Worm (Caenorhabditis elegans): ENCODE data around the gene nhr-223.

nhr-223 gene

ce11 chrV:15776651-15777050, 19.5 kb upstream of the nhr-223 start, which contains the start of gene nhr-283:
nhr-283 (minus strand) TSS chrV:15776751.
- no peak for TF ChIP-seq rnt-1 (tag; optimal IDR thresholded peaks at IDR 0.05)
- no peak for TF ChIP-seq fkh-6 (tag; optimal IDR thresholded peaks at IDR 0.05)
- TF ChIP-seq pha-4 (tag; optimal IDR thresholded peaks at IDR 0.05): no peak
- no peak for TF ChIP-seq nhr-11 (tag; optimal IDR thresholded peaks at IDR 0.05)
- TF ChIP-seq hlh-30 (tag; optimal IDR thresholded peaks at IDR 0.05; ENCODE audit: insufficient read depth): no peak
- no peak for TF ChIP-seq ceh-14 (tag; optimal IDR thresholded peaks at IDR 0.05)
- TF ChIP-seq pqm-1 (tag; optimal IDR thresholded peaks at IDR 0.05): no peak
- TF ChIP-seq ceh-19 (GFP tag; optimal IDR thresholded peaks at IDR 0.05): no peak

ce11 chrV:15779128-15779729, 17.0 kb upstream of the nhr-223 start, which contains the start of the genes nhr-285 and irld-52:
nhr-285 (minus strand) TSS chrV:15779228.
irld-52 (plus strand) TSS chrV:15779679.
- TF ChIP-seq sox-4 (tag; optimal IDR thresholded peaks at IDR 0.05): no peak
- TF ChIP-seq lim-6 (tag; optimal IDR thresholded peaks at IDR 0.05): no peak
- TF ChIP-seq pqm-1 (tag; optimal IDR thresholded peaks at IDR 0.05): no peak
- TF ChIP-seq mec-3 (tag; optimal IDR thresholded peaks at IDR 0.05; ENCODE audit: borderline replicate concordance): no peak
- TF ChIP-seq syd-9 (tag; optimal IDR thresholded peaks at IDR 0.05): no peak
- TF ChIP-seq ceh-22 (tag; optimal IDR thresholded peaks at IDR 0.05): no peak
- TF ChIP-seq pag-3 (tag; optimal IDR thresholded peaks at IDR 0.05; ENCODE audit: borderline replicate concordance): no peak
- no peak for TF ChIP-seq sox-2 (GFP tag; IDR thresholded peaks at IDR 0.05)
- TF ChIP-seq ttx-3 (tag; optimal IDR thresholded peaks at IDR 0.05): no peak
- no peak for TF ChIP-seq tbx-7 (tag; optimal IDR thresholded peaks at IDR 0.05)
- TF ChIP-seq zip-5 (tag; optimal IDR thresholded peaks at IDR 0.05): no peak
- TF ChIP-seq hlh-15 (tag; optimal IDR thresholded peaks at IDR 0.05): no peak
- no peak for TF ChIP-seq T23F11.4 (GFP tag; optimal IDR thresholded peaks at IDR 0.05)

DNA sequence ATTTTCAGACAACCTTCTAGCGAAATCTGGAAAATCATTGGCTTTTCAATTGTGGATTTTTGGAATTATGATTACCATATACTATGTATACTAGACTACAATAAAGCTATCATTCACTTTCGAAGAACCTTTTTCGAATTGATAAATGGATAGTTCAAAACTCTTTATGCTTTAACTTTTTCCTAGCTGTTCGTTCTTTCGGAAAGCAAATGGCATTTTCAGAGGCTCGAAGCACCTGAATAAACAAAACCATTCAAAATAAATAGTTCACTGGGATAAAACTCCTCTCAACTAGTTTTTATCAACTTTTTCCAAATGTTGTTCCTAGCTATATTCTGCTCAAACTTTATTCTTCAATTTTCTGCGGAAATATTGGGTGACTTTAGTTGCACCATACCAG, 15.1 kb upstream of the nhr-223 start, which contains the start of gene T26E4.2:
T26E4.2 (plus strand) TSS at position 301 of the 400 bp plus-strand sequence.
- no peak for TF ChIP-seq unc-42 (tag; optimal IDR thresholded peaks at IDR 0.05)
- no peak for TF ChIP-seq mec-3 (tag; optimal IDR thresholded peaks at IDR 0.05; ENCODE audit: borderline replicate concordance)

DNA sequence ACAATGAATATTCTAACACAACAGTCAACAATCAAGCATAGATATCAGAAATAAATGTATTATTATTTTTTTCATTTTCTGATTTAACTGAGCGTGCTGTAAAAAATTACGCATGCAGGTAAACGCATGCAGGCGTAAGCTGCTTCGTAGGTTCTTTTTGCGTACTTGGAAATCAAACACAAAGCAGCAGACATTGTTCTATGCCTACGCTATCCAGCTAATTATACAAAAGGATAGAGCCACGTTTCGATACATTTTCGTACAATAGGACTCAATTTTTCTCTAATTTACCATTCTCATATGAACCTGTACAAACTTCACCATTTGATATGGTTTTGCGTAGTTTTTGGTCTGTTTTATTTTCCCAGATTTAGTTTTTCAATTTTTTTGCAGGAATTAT, 13.7 kb upstream of the nhr-223 start, which contains the start of gene T26E4.3:
T26E4.3 (plus strand) TSS at position 301 of the 400 bp plus-strand sequence.
- TF ChIP-seq pha-4 (tag; optimal IDR thresholded peaks at IDR 0.05) (no peak), ceh-19 (GFP tag; optimal IDR thresholded peaks at IDR 0.05) (no peak)

- TF ChIP-seq unc-86 (tag; optimal IDR thresholded peaks at IDR 0.05): no peak
- no peak for TF ChIP-seq ama-1 (optimal IDR thresholded peaks at IDR 0.05)
- no peak for TF ChIP-seq unc-3 (GFP tag; conservative IDR thresholded peaks at IDR 0.05)
- no peak for TF ChIP-seq unc-3 (tag; optimal IDR thresholded peaks at IDR 0.05)
- no peak for TF ChIP-seq ceh-9 (tag; optimal IDR thresholded peaks at IDR 0.05)
- TF ChIP-seq ztf-16 (tag; optimal IDR thresholded peaks at IDR 0.05): no peak
- no peak for TF ChIP-seq sox-2 (GFP tag; IDR thresholded peaks at IDR 0.05)
- TF ChIP-seq hlh-13 (GFP tag; optimal IDR thresholded peaks at IDR 0.05): no peak
- no peak for TF ChIP-seq fkh-10 (GFP tag; optimal IDR thresholded peaks at IDR 0.05)
- no peak for TF ChIP-seq ref-2 (tag; optimal IDR thresholded peaks at IDR 0.05)
- no peak for TF ChIP-seq pros-1 (tag; optimal IDR thresholded peaks at IDR 0.05)
- TF ChIP-seq tbx-7 (tag; optimal IDR thresholded peaks at IDR 0.05): no peak
- no peak for TF ChIP-seq hlh-6 (tag; optimal IDR thresholded peaks at IDR 0.05)
- TF ChIP-seq K09A11.1 (tag; optimal IDR thresholded peaks at IDR 0.05; ENCODE audit: insufficient read depth): no peak
- TF ChIP-seq gmeb-2 (tag; optimal IDR thresholded peaks at IDR 0.05): no peak
- TF ChIP-seq npax-4 (tag; optimal IDR thresholded peaks at IDR 0.05): no peak
- no peak for TF ChIP-seq unc-55 (GFP tag; optimal IDR thresholded peaks at IDR 0.05)
- TF ChIP-seq dmd-4 (tag; optimal IDR thresholded peaks at IDR 0.05; ENCODE audit: borderline replicate concordance): no peak
- no peak for TF ChIP-seq F13H6.1 (tag; optimal IDR thresholded peaks at IDR 0.05)
- no peak for TF ChIP-seq K02D7.2 (tag; optimal IDR thresholded peaks at IDR 0.05)
- no peak for TF ChIP-seq C08G9.2 (tag; optimal IDR thresholded peaks at IDR 0.05)
Observed at ce11 chrV:15792409-15792808, 3.8 kb upstream of the nhr-223 start, which contains the start of gene T26E4.4. T26E4.4 (minus strand) TSS chrV:15792509.
